Fruit fly (Drosophila melanogaster) whole organism, embryonic: ENCODE measurements around the gene Cyp303a1.

Experiments
- B-H1 ChIP-seq: fragments of 200-800 bp; sonication (Bioruptor generic); IDR thresholded peaks from 3 replicates; pipeline ENCODE4 v1.3.6; 2022; ENCODE audit warnings: missing biosample characterization, missing genetic modification characterization
- Blimp-1 ChIP-seq: fragments of 200-800 bp; sonication (Bioruptor generic); optimal IDR thresholded peaks from 3 replicates; lab custom pipeline; 2018; ENCODE audit warnings: missing biosample characterization, missing genetic modification characterization, mild to moderate bottlenecking, moderate library complexity, missing genetic modification reagents
- CG1024 ChIP-seq: fragments of 200-800 bp; sonication (Bioruptor generic); IDR thresholded peaks from 2 replicates; pipeline ENCODE4 v1.3.6; 2022; ENCODE audit warnings: missing biosample characterization, missing genetic modification characterization
- CG11085 ChIP-seq: fragments of 200-800 bp; sonication (Bioruptor generic); IDR thresholded peaks from 2 replicates; pipeline ENCODE4 v1.3.6; 2022; ENCODE audit warnings: missing biosample characterization, missing genetic modification characterization
- CG11398 ChIP-seq: fragments of 200-800 bp; sonication (Bioruptor generic); optimal IDR thresholded peaks from 2 replicates; lab custom pipeline; 2016; ENCODE audit warnings: missing biosample characterization, missing genetic modification characterization
- CG11504 ChIP-seq: fragments of 200-800 bp; sonication (Bioruptor generic); optimal IDR thresholded peaks from 3 replicates; lab custom pipeline; 2019; ENCODE audit warnings: missing biosample characterization, mild to moderate bottlenecking, missing genetic modification characterization, moderate library complexity
- CG12236 ChIP-seq: fragments of 200-800 bp; sonication (Bioruptor generic); optimal IDR thresholded peaks from 2 replicates; lab custom pipeline; 2016; ENCODE audit warnings: missing biosample characterization, missing genetic modification characterization
- CG13287 ChIP-seq: fragments of 200-800 bp; sonication (Bioruptor generic); IDR thresholded peaks from 2 replicates; pipeline ENCODE4 v1.3.6; 2022; ENCODE audit warnings: missing biosample characterization, missing genetic modification characterization; ENCODE audit not compliant: partially characterized antibody
- CG13424 ChIP-seq: fragments of 200-800 bp; sonication (Bioruptor generic); optimal IDR thresholded peaks from 2 replicates; lab custom pipeline; 2019; ENCODE audit warnings: missing biosample characterization, mild to moderate bottlenecking, missing genetic modification characterization, moderate library complexity
- CG14965 ChIP-seq: fragments of 200-800 bp; sonication (Bioruptor generic); optimal IDR thresholded peaks from 2 replicates; lab custom pipeline; 2016; ENCODE audit warnings: missing biosample characterization, missing genetic modification characterization, borderline replicate concordance
- CG15011 ChIP-seq: fragments of 200-800 bp; sonication (Bioruptor generic); optimal IDR thresholded peaks from 3 replicates; lab custom pipeline; 2018; ENCODE audit warnings: missing biosample characterization, mild to moderate bottlenecking, missing genetic modification characterization
- CG15601 ChIP-seq: fragments of 200-800 bp; sonication (Bioruptor generic); optimal IDR thresholded peaks from 3 replicates; lab custom pipeline; 2019; ENCODE audit warnings: missing biosample characterization, mild to moderate bottlenecking, missing genetic modification characterization, moderate library complexity
- CG18764 ChIP-seq: fragments of 200-800 bp; sonication (Bioruptor generic); optimal IDR thresholded peaks from 3 replicates; lab custom pipeline; 2016; ENCODE audit warnings: missing biosample characterization, missing genetic modification characterization
- CG2678 ChIP-seq: fragments of 200-800 bp; sonication (Bioruptor generic); optimal IDR thresholded peaks from 3 replicates; lab custom pipeline; 2019; ENCODE audit warnings: missing biosample characterization, mild to moderate bottlenecking, missing genetic modification characterization, moderate library complexity
- CG31441 ChIP-seq: fragments of 200-800 bp; sonication (Bioruptor generic); IDR thresholded peaks from 2 replicates; pipeline ENCODE4 v1.3.6; 2022; ENCODE audit warnings: missing biosample characterization, missing genetic modification characterization
- CG33557 ChIP-seq: fragments of 200-800 bp; sonication (Bioruptor generic); optimal IDR thresholded peaks from 2 replicates; lab custom pipeline; 2019; ENCODE audit warnings: missing biosample characterization, mild to moderate bottlenecking, missing genetic modification characterization, moderate library complexity
- CG4328 ChIP-seq: fragments of 200-800 bp; sonication (Bioruptor generic); optimal IDR thresholded peaks from 3 replicates; lab custom pipeline; 2017; ENCODE audit warnings: missing biosample characterization, missing genetic modification reagents, missing genetic modification characterization
- CG4360 ChIP-seq: fragments of 200-800 bp; sonication (Bioruptor generic); IDR thresholded peaks from 2 replicates; pipeline ENCODE4 v1.3.6; 2022; ENCODE audit warnings: missing biosample characterization, missing genetic modification characterization
- CG6254 ChIP-seq: fragments of 200-800 bp; sonication (Bioruptor generic); optimal IDR thresholded peaks from 3 replicates; lab custom pipeline; 2017; ENCODE audit warnings: mild to moderate bottlenecking, missing biosample characterization, missing genetic modification reagents, missing genetic modification characterization
- CG6689 ChIP-seq: fragments of 200-800 bp; sonication (Bioruptor generic); IDR thresholded peaks from 2 replicates; pipeline ENCODE4 v1.3.6; 2022; ENCODE audit warnings: missing biosample characterization, missing genetic modification characterization
- CG7372 ChIP-seq: fragments of 200-800 bp; sonication (Bioruptor generic); IDR thresholded peaks from 2 replicates; pipeline ENCODE4 v1.3.6; 2022; ENCODE audit warnings: missing biosample characterization, missing genetic modification characterization
- CG8924 ChIP-seq: fragments of 200-800 bp; optimal IDR thresholded peaks from 3 replicates; lab custom pipeline; 2019; ENCODE audit warnings: missing biosample characterization, mild to moderate bottlenecking, missing genetic modification characterization, moderate library complexity
- CG8944 ChIP-seq: fragments of 200-800 bp; sonication (Bioruptor generic); optimal IDR thresholded peaks from 3 replicates; lab custom pipeline; 2016; ENCODE audit warnings: missing biosample characterization, missing genetic modification characterization
- Dp ChIP-seq: fragments of 200-800 bp; sonication (Bioruptor generic); optimal IDR thresholded peaks from 2 replicates; lab custom pipeline; 2018; ENCODE audit warnings: missing biosample characterization, mild to moderate bottlenecking, missing genetic modification characterization, moderate library complexity
- Ets97D ChIP-seq: fragments of 200-800 bp; sonication (Bioruptor generic); optimal IDR thresholded peaks from 3 replicates; lab custom pipeline; 2016; ENCODE audit warnings: missing biosample characterization, missing genetic modification characterization
- Gug ChIP-seq: fragments of 200-800 bp; sonication (Bioruptor generic); IDR thresholded peaks from 4 replicates; pipeline ENCODE4 v1.3.6; 2022; ENCODE audit warnings: missing biosample characterization, missing genetic modification characterization
- HLH4C ChIP-seq: fragments of 200-800 bp; sonication (Bioruptor generic); IDR thresholded peaks from 3 replicates; pipeline ENCODE4 v1.3.6; 2022; ENCODE audit warnings: missing biosample characterization, missing genetic modification characterization; ENCODE audit not compliant: partially characterized antibody
- Hand ChIP-seq: fragments of 200-800 bp; sonication (Bioruptor generic); optimal IDR thresholded peaks from 2 replicates; lab custom pipeline; 2017; ENCODE audit warnings: mild to moderate bottlenecking, missing biosample characterization, missing genetic modification reagents, missing genetic modification characterization
- HmgD ChIP-seq: fragments of 200-800 bp; sonication (Bioruptor generic); optimal IDR thresholded peaks from 3 replicates; lab custom pipeline; 2016; ENCODE audit warnings: missing biosample characterization, missing genetic modification characterization
- Poxn ChIP-seq: fragments of 200-800 bp; sonication (Bioruptor generic); IDR thresholded peaks from 2 replicates; pipeline ENCODE4 v1.3.6; 2022; ENCODE audit warnings: missing biosample characterization, missing genetic modification characterization
- Ravus ChIP-seq: fragments of 200-800 bp; sonication (Bioruptor generic); IDR thresholded peaks from 2 replicates; pipeline ENCODE4 v1.3.6; 2022; ENCODE audit warnings: missing biosample characterization, missing genetic modification characterization
- Scr ChIP-seq: fragments of 200-800 bp; sonication (Bioruptor generic); IDR thresholded peaks from 2 replicates; pipeline ENCODE4 v1.3.6; 2022; ENCODE audit warnings: missing biosample characterization, missing genetic modification characterization; ENCODE audit not compliant: partially characterized antibody
- Sin3A ChIP-seq: fragments of >200 bp; optimal IDR thresholded peaks from 2 replicates; lab custom pipeline; 2018
- Sox100B ChIP-seq: fragments of 200-800 bp; sonication (Bioruptor generic); optimal IDR thresholded peaks from 3 replicates; lab custom pipeline; 2018; ENCODE audit warnings: missing biosample characterization, mild to moderate bottlenecking, missing genetic modification characterization
- Spps ChIP-seq: fragments of 200-800 bp; sonication (Bioruptor generic); optimal IDR thresholded peaks from 2 replicates; lab custom pipeline; 2018; ENCODE audit warnings: missing biosample characterization, mild to moderate bottlenecking, missing genetic modification characterization
- YL-1 ChIP-seq: fragments of 200-800 bp; sonication (Bioruptor generic); optimal IDR thresholded peaks from 3 replicates; lab custom pipeline; 2017; ENCODE audit warnings: missing biosample characterization, mild to moderate bottlenecking, missing genetic modification characterization
- az2 ChIP-seq: fragments of 200-800 bp; sonication (Bioruptor generic); optimal IDR thresholded peaks from 3 replicates; lab custom pipeline; 2016; ENCODE audit warnings: missing biosample characterization, missing genetic modification characterization
- ci ChIP-seq: fragments of 200-800 bp; sonication (Bioruptor generic); IDR thresholded peaks from 3 replicates; pipeline ENCODE4 v1.3.6; 2022; ENCODE audit warnings: missing biosample characterization, missing genetic modification characterization
- dan ChIP-seq: fragments of 200-800 bp; sonication (Bioruptor generic); IDR thresholded peaks from 2 replicates; pipeline ENCODE4 v1.3.6; 2022; ENCODE audit warnings: missing biosample characterization, missing genetic modification characterization
- dysf ChIP-seq: fragments of 200-800 bp; sonication (Bioruptor generic); IDR thresholded peaks from 3 replicates; pipeline ENCODE4 v1.3.6; 2022; ENCODE audit warnings: missing biosample characterization, missing genetic modification characterization
- fd3F ChIP-seq: fragments of 200-800 bp; sonication (Bioruptor generic); optimal IDR thresholded peaks from 2 replicates; lab custom pipeline; 2018; ENCODE audit warnings: missing biosample characterization, mild to moderate bottlenecking, missing genetic modification characterization, moderate library complexity
- gem ChIP-seq: fragments of 200-800 bp; sonication (Bioruptor generic); optimal IDR thresholded peaks from 2 replicates; lab custom pipeline; 2019; ENCODE audit warnings: missing biosample characterization, mild to moderate bottlenecking, missing genetic modification characterization, moderate library complexity
- h ChIP-seq: fragments of >200 bp; optimal IDR thresholded peaks from 2 replicates; lab custom pipeline; 2017
- jigr1 ChIP-seq: fragments of 200-800 bp; sonication (Bioruptor generic); IDR thresholded peaks from 3 replicates; pipeline ENCODE4 v1.3.6; 2022; ENCODE audit warnings: missing biosample characterization, missing genetic modification characterization
- onecut ChIP-seq: fragments of 200-800 bp; sonication (Bioruptor generic); IDR thresholded peaks from 2 replicates; pipeline ENCODE4 v1.3.6; 2022; ENCODE audit warnings: missing biosample characterization, missing genetic modification characterization
- phol ChIP-seq: fragments of 200-800 bp; sonication (Bioruptor generic); optimal IDR thresholded peaks from 3 replicates; lab custom pipeline; 2018; ENCODE audit warnings: missing biosample characterization, mild to moderate bottlenecking, missing genetic modification characterization, moderate library complexity
- schlank ChIP-seq: fragments of 200-800 bp; sonication (Bioruptor generic); optimal IDR thresholded peaks from 2 replicates; lab custom pipeline; 2018; ENCODE audit warnings: missing biosample characterization, mild to moderate bottlenecking, missing genetic modification characterization
- sima ChIP-seq: fragments of 200-800 bp; sonication (Bioruptor generic); optimal IDR thresholded peaks from 2 replicates; lab custom pipeline; 2016; ENCODE audit warnings: missing biosample characterization, missing genetic modification characterization
- ssp ChIP-seq: fragments of 200-800 bp; sonication (Bioruptor generic); IDR thresholded peaks from 2 replicates; pipeline ENCODE4 v1.3.6; 2022; ENCODE audit warnings: missing biosample characterization, missing genetic modification characterization
- twi ChIP-seq: fragments of 200-800 bp; optimal IDR thresholded peaks from 2 replicates; lab custom pipeline; 2019; ENCODE audit warnings: missing biosample characterization, mild to moderate bottlenecking, missing genetic modification characterization, moderate library complexity
- vnd ChIP-seq: fragments of 200-800 bp; sonication (Bioruptor generic); IDR thresholded peaks from 3 replicates; pipeline ENCODE4 v1.3.6; 2022; ENCODE audit warnings: missing biosample characterization, missing genetic modification characterization; ENCODE audit not compliant: partially characterized antibody

Gene Cyp303a1

dm6 chr2L:16279774-16280252, 14.2 kb upstream of the Cyp303a1 start (continued):
- TF ChIP-seq CG15011 (GFP tag; lab: Kevin White, UChicago) (peak; percentile 80), CG12236 (GFP tag; lab: Kevin White, UChicago) (peak; percentile 81), Ravus (GFP tag; lab: Robert Waterston, UW) (no peak), ssp (GFP tag; lab: Robert Waterston, UW) (peak; percentile 44; the same call in 1 of the 2 replicates), h (lab: Kevin White, UChicago) (no peak), Scr (GFP tag; lab: Robert Waterston, UW) (no peak), CG11085 (GFP tag; lab: Robert Waterston, UW) (no peak), phol (tag; lab: Kevin White, UChicago) (peak; percentile 96), az2 (GFP tag; lab: Kevin White, UChicago) (peak; percentile 95), Sin3A (lab: Kevin White, UChicago) (no peak), CG31441 (peak; percentile 97), CG6689 (GFP tag; lab: Robert Waterston, UW) (peak; percentile 84), CG4360 (peak; percentile 71), CG4328 (GFP tag; lab: Kevin White, UChicago) (peak; percentile 77), CG8924 (tag; lab: Kevin White, UChicago) (peak; percentile 96), onecut (GFP tag; lab: Robert Waterston, UW) (peak; percentile 62), Hand (GFP tag; lab: Kevin White, UChicago) (peak; percentile 59), CG11398 (GFP tag; lab: Kevin White, UChicago) (peak; percentile 85), CG1024 (GFP tag; lab: Robert Waterston, UW) (peak; percentile 56; the same call in 1 of the 2 replicates), twi (tag; lab: Kevin White, UChicago) (peak; percentile 92), Poxn (no peak), CG18764 (peak; percentile 86), Spps (peak; percentile 78), CG6254 (GFP tag; lab: Kevin White, UChicago) (peak; percentile 87), CG8944 (peak; percentile 78), HLH4C (GFP tag; lab: Robert Waterston, UW) (no peak), jigr1 (peak; percentile 75), CG13287 (no peak), schlank (peak; percentile 45), Gug (GFP tag; lab: Robert Waterston, UW) (peak; percentile 61; the same call in 2 of the 4 replicates), Ets97D (GFP tag; lab: Kevin White, UChicago) (peak; percentile 68), YL-1 (GFP tag; lab: Kevin White, UChicago) (peak; percentile 21), Blimp-1 (peak; percentile 91), dysf (peak; percentile 88), B-H1 (peak; percentile 67), Dp (GFP tag; lab: Kevin White, UChicago) (no peak)

- no peak for TF ChIP-seq fd3F (GFP tag; lab: Kevin White, UChicago)
- no peak for TF ChIP-seq HmgD (GFP tag; lab: Kevin White, UChicago)
- peak; percentile 31; the same call in 1 of the 3 replicates for TF ChIP-seq ci (GFP tag; lab: Robert Waterston, UW)
- peak; percentile 22 for TF ChIP-seq twi (tag; lab: Kevin White, UChicago)
- TF ChIP-seq CG11504 (tag; lab: Kevin White, UChicago), result peak; percentile 16
- TF ChIP-seq vnd (GFP tag; lab: Robert Waterston, UW), result no peak
- peak; percentile 6 for TF ChIP-seq phol (tag; lab: Kevin White, UChicago)
- TF ChIP-seq sima (GFP tag; lab: Kevin White, UChicago), result no peak
- TF ChIP-seq CG7372, result no peak
- peak; percentile 20 for TF ChIP-seq CG2678 (tag; lab: Kevin White, UChicago)
- no peak for TF ChIP-seq dan
- peak; percentile 38 for TF ChIP-seq CG33557 (GFP tag; lab: Kevin White, UChicago)
- TF ChIP-seq CG14965 (GFP tag; lab: Kevin White, UChicago), result no peak
- peak; percentile 16 for TF ChIP-seq CG15601 (tag; lab: Kevin White, UChicago)
- TF ChIP-seq Sox100B (GFP tag; lab: Kevin White, UChicago), result peak; percentile 25
- peak; percentile 42 for TF ChIP-seq gem (tag; lab: Kevin White, UChicago)
- TF ChIP-seq CG13424 (tag; lab: Kevin White, UChicago), result peak; percentile 35
These were observed 12.4 kb upstream of the Cyp303a1 start for dm6 chr2L:16281419-16282076.
